Worm (Caenorhabditis elegans) whole organism, L1 larva: ENCODE data around the gene gba-4.

ENCODE experiments used
- blmp-1 ChIP-seq: fragments of 150-350 bp; optimal IDR thresholded peaks from 2 replicates; lab custom pipeline; 2014; ENCODE audit warnings: missing biosample characterization, missing genetic modification characterization
- sox-4 ChIP-seq: sonication (generic microtip); optimal IDR thresholded peaks from 2 replicates; lab custom pipeline; 2016; ENCODE audit warnings: missing genetic modification characterization, missing compliant biosample characterization

ce11 chrIV:5368860-5369259, 18.2 kb upstream of the gba-4 start:
- no peak for TF ChIP-seq sox-4
- no peak for TF ChIP-seq blmp-1 (tag; lab: Kevin White, UChicago)
